Worm (Caenorhabditis elegans): ENCODE results near the gene lov-1.

Gene lov-1

DNA sequence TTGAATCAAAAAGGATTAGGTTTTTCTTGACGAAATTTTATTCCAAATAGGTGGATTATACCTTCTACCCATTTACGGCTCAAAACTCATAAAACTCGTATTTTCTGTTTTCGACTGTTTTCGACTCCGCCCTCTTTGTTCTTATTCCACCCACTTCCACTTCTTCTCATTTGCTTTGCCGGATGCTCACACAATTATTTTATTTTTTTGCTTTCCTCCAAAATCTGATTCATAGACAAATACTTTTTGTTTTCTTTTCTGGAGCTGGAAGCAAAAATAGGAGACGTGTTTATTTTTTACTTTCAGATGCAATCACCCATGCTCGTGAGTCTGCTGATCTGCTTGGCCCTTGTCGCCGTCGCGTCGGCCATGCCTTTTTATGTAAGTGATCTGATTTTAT is 33.5 kb upstream of the lov-1 start, which contains the start of gene nlp-63:
nlp-63 (plus strand) TSS at position 301 of the 400 bp plus-strand sequence.
- TF ChIP-seq mxl-2 (GFP tag; conservative IDR thresholded peaks at IDR 0.05) (no peak), Y5F2A.4 (GFP tag; optimal IDR thresholded peaks at IDR 0.05) (no peak), pha-4 (GFP tag; IDR thresholded peaks at IDR 0.05) (no peak), pha-4 (tag; optimal IDR thresholded peaks at IDR 0.05) (no peak), ces-1 (GFP tag; optimal IDR thresholded peaks at IDR 0.05) (no peak), unc-62 (GFP tag; optimal IDR thresholded peaks at IDR 0.05 in 1 of 2) (no peak), unc-62 (tag; optimal IDR thresholded peaks at IDR 0.05) (no peak), ceh-20 (GFP tag; IDR thresholded peaks at IDR 0.05) (no peak), jun-1 (tag; optimal IDR thresholded peaks at IDR 0.05) (no peak), ZK546.5 (tag; optimal IDR thresholded peaks at IDR 0.05) (no peak), nhr-48 (tag; optimal IDR thresholded peaks at IDR 0.05) (no peak), ama-1 (optimal IDR thresholded peaks at IDR 0.05) (no peak), gei-8 (GFP tag; optimal IDR thresholded peaks at IDR 0.05) (no peak), mes-2 (tag; optimal IDR thresholded peaks at IDR 0.05; ENCODE audit: poor library complexity, severe bottlenecking) (no peak), T20F7.1 (GFP tag; optimal IDR thresholded peaks at IDR 0.05) (no peak), unc-130 (GFP tag; optimal IDR thresholded peaks at IDR 0.05) (no peak)

DNA sequence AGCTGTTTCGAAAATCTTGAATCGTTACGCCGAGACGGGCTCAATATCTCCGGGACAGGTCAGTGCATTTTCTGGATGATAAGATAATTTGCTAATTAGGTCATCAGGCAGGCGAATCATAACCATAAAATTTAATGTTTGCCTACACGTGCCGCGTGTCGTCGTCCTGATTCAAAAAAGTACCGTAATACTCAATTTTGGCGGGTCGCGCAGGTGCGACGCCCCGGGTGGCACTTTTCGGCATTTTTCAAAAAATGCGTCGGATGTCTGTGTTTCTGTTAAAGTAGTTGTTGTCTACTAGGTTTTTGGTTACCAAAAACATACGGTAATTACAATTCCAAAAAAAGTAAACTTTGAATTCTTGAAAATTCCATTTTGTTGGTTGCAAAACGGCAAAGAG is 25.9 kb upstream of the lov-1 start:
- no peak for TF ChIP-seq nhr-28 (tag; optimal IDR thresholded peaks at IDR 0.05)

DNA sequence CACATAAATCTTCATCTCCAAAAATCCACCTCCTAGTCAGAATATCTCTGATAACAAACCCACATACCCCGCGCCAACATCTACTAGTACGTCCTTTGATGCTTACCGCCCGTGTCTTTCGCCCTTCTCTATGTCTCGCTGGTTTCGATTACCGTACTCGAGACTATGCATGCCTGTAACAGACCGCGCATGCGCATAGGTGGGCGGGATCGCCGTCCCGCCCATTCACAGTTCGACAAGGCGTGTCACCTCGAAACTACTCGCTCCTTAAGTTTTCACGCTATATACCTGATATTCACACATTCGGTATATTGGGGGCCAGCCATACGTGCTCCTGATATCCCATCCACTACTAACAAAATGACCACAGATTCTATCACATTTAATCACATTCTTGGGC is 24.9 kb upstream of the lov-1 start, which contains the start of gene pax-3:
pax-3 (plus strand) TSS at position 83 of the 400 bp plus-strand sequence.
- TF ChIP-seq unc-62 (GFP tag; optimal IDR thresholded peaks at IDR 0.05 in 1 of 2) (peak in 1 of 2 experiments; percentile 3), unc-62 (tag; optimal IDR thresholded peaks at IDR 0.05) (no peak), php-3 (GFP tag; IDR thresholded peaks at IDR 0.05) (no peak), aha-1 (tag) (peak; percentile 88), lin-13 (GFP tag; optimal IDR thresholded peaks at IDR 0.05) (no peak)

DNA sequence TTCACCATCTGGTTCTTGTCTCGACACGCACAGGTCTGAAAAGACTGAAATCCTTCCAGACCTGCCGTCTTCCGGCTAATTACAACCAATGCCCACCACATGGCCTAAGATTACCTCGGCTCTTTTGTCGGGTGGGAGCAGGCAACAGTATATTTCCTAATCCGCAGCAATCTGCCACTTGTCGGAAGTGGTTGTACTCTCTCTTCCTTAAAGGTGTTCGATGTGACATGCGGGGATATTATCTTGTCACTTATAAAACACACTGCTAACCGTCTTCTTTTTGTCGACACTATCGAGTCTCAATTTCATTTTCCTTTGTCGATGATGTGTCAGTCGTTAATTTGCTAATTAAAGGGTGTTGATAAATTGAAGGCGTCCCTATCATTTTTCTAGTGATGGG is 22.5 kb upstream of the lov-1 start, which contains the start of gene F27E5.3:
F27E5.3 (minus strand) TSS at position 101 of the 400 bp plus-strand sequence.
- TF ChIP-seq madf-9 (GFP tag; conservative IDR thresholded peaks at IDR 0.05) = no peak
- peak in 1 of 2 experiments; percentile 70 for TF ChIP-seq unc-62 (GFP tag; optimal IDR thresholded peaks at IDR 0.05 in 1 of 2)
- no peak for TF ChIP-seq unc-62 (tag; optimal IDR thresholded peaks at IDR 0.05)

DNA sequence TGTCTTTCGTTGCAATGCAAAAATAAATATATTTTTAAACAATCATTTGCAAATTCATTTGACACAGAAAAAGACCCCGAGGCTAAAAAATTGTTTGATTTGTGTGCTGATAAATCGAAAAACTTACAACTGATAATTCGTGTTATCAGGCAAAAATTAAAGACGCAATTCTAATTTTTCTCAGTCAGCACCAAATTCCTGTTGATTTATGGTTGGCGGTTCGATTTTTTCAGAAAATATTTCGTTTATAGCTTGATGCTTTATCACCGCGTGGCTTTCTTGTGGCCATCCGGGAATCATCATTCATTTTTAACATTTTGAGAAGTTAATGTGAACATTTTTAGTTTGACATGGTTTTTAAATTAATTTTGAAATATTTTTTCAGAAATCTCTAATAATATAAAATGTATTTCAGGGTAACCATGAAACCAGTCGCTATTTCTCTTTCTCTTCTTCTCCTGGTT is 17.6 kb upstream of the lov-1 start, which contains the start of gene asah-2:
asah-2 (plus strand) TSS at position 414 of the 464 bp plus-strand sequence.
- TF ChIP-seq nhr-28 (tag; optimal IDR thresholded peaks at IDR 0.05) = peak; percentile 41
- TF ChIP-seq dmd-6 (GFP tag; IDR thresholded peaks at IDR 0.05) = peak; percentile 63
- TF ChIP-seq php-3 (GFP tag; IDR thresholded peaks at IDR 0.05) = 0 out of 2 replicates have a peak, but pooled peaks have one; percentile 24
- no peak for TF ChIP-seq nhr-42 (GFP tag; IDR thresholded peaks at IDR 0.05)
- peak; percentile 77 for TF ChIP-seq pqm-1 (tag; optimal IDR thresholded peaks at IDR 0.05)
- TF ChIP-seq mxl-3 (GFP tag; optimal IDR thresholded peaks at IDR 0.05) = peak; percentile 66
- TF ChIP-seq hlh-11 (tag; optimal IDR thresholded peaks at IDR 0.05) = peak; percentile 8
- TF ChIP-seq ceh-44 (GFP tag; IDR thresholded peaks at IDR 0.05) = no peak

DNA sequence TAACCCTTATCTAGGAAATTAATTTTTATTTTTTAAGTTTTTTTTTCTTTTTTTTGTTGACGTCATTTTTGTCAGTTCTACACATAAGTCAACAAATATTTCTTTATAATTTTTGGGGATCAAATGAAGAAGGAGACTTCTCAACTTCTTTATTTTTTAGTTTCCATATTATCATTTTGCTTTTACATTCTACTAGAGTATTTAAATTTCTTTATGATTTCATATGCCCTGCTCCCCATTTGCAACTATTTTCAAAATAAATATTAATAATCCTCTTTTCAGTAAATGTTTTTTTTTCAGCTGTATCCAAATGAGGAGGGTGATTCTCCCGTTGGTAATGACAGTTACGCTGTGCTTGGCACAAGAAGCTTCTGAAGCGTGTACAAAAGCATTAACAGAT is 15.7 kb upstream of the lov-1 start, which contains the start of gene phg-1:
phg-1 (plus strand) TSS at position 301 of the 400 bp plus-strand sequence.
- no peak for TF ChIP-seq nhr-28 (tag; optimal IDR thresholded peaks at IDR 0.05)
- no peak for TF ChIP-seq hlh-11 (tag; optimal IDR thresholded peaks at IDR 0.05)
- no peak for TF ChIP-seq unc-130 (GFP tag; optimal IDR thresholded peaks at IDR 0.05)
- no peak for TF ChIP-seq zag-1 (tag; optimal IDR thresholded peaks at IDR 0.05)

DNA sequence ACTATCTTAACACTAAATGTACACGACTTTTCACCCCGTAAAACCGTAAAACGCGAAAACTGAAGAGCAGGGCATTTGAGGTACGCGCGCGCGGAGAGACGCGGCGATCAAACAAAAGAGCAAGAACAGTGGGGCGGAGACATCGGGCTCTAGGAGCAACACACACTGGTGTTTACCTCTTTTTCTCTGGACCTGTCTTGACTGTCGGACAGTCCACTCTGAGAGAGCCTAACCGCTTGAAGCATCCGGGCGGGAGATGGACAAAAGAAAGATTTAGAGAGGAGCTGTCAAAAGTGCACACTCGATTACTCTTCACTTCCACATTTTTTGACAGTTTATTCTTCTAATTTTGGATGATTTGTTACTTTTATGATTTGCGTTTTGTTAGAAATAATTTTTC is 15.1 kb upstream of the lov-1 start:
- no peak for TF ChIP-seq mxl-2 (GFP tag; conservative IDR thresholded peaks at IDR 0.05)
- TF ChIP-seq unc-62 (GFP tag; optimal IDR thresholded peaks at IDR 0.05 in 1 of 2) = peak in 1 of 2 experiments; percentile 76
- no peak for TF ChIP-seq unc-62 (tag; optimal IDR thresholded peaks at IDR 0.05)
- TF ChIP-seq fkh-10 (GFP tag; optimal IDR thresholded peaks at IDR 0.05) = no peak
- no peak for TF ChIP-seq tag-97 (GFP tag; IDR thresholded peaks at IDR 0.05)
- no peak for TF ChIP-seq nhr-41 (GFP tag; IDR thresholded peaks at IDR 0.05)
- no peak for TF ChIP-seq set-16 (GFP tag; IDR thresholded peaks at IDR 0.05)
- TF ChIP-seq daf-16 (GFP tag; optimal IDR thresholded peaks at IDR 0.05) = no peak
- TF ChIP-seq daf-16 (tag; optimal IDR thresholded peaks at IDR 0.05) = no peak
- no peak for TF ChIP-seq T26A8.4 (GFP tag; IDR thresholded peaks at IDR 0.05)
- TF ChIP-seq Y105C5A.15 (GFP tag; IDR thresholded peaks at IDR 0.05) = no peak
- TF ChIP-seq Y48G9A.11 (GFP tag; IDR thresholded peaks at IDR 0.05) = no peak
- TF ChIP-seq ceh-32 (tag; optimal IDR thresholded peaks at IDR 0.05; ENCODE audit: poor library complexity) = no peak
- no peak for TF ChIP-seq R02D3.7 (tag; optimal IDR thresholded peaks at IDR 0.05)
- peak; percentile 73 for TF ChIP-seq aha-1 (tag)
- no peak for TF ChIP-seq ZK546.5 (tag; optimal IDR thresholded peaks at IDR 0.05)
